Worm (Caenorhabditis elegans): Measurements from ENCODE around the gene snf-3.

DNA sequence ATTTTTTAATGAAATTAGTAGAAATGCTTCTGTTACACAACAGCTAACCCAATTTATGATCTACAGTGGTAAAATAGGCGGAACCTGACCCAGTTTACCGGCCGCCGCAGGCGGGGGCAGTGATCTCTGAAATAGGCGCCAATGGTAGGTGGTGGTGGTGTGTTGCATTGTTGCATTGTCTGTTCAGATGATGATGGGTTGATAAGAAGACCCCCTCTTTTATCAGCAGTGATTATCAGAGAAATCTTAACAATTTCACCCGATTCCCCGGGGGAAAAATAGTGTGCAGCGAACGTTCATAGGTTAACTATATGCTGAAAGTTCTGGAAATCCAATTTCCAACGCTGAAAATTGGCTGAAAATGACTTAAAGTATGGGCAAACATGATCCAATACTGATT is 46.8 kb downstream of the snf-3 start:
- TF ChIP-seq W03F9.2 (tag; optimal IDR thresholded peaks at IDR 0.05) = no peak
- no peak for TF ChIP-seq him-1 (tag; optimal IDR thresholded peaks at IDR 0.05)
